Worm (Caenorhabditis elegans) whole organism, late embryonic: Measurements from ENCODE around the gene F14D7.9.

Experiments
- C08G9.2 ChIP-seq: sonication (generic microtip); optimal IDR thresholded peaks from 2 replicates; lab custom pipeline; 2016; ENCODE audit warnings: mild to moderate bottlenecking, missing genetic modification characterization, moderate library complexity, missing compliant biosample characterization
- C38D4.7 ChIP-seq: fragments of 200-800 bp; sonication (Bioruptor generic); optimal IDR thresholded peaks from 2 replicates; lab custom pipeline; 2018; ENCODE audit warnings: mild to moderate bottlenecking, missing genetic modification characterization, moderate library complexity, missing compliant biosample characterization
- F13H6.1 ChIP-seq: sonication (generic microtip); optimal IDR thresholded peaks from 2 replicates; lab custom pipeline; 2016; ENCODE audit warnings: missing genetic modification characterization, missing compliant biosample characterization
- K02D7.2 ChIP-seq: sonication (generic microtip); optimal IDR thresholded peaks from 2 replicates; lab custom pipeline; 2017; ENCODE audit warnings: mild to moderate bottlenecking, missing genetic modification characterization, missing compliant biosample characterization
- K09A11.1 ChIP-seq: sonication (generic microtip); optimal IDR thresholded peaks from 2 replicates; lab custom pipeline; 2017; ENCODE audit warnings: antibody characterized with exemption, mild to moderate bottlenecking, missing genetic modification characterization, missing compliant biosample characterization; ENCODE audit not compliant: insufficient read depth
- Y22D7AL.16 ChIP-seq: sonication (generic microtip); optimal IDR thresholded peaks from 2 replicates; lab custom pipeline; 2016; ENCODE audit warnings: missing genetic modification characterization, missing compliant biosample characterization
- ahr-1 ChIP-seq: sonication (generic microtip); optimal IDR thresholded peaks from 2 replicates; lab custom pipeline; 2016; ENCODE audit warnings: missing genetic modification characterization, missing compliant biosample characterization
- ama-1 ChIP-seq: fragments of 150-350 bp; optimal IDR thresholded peaks from 2 replicates; lab custom pipeline; 2014
- ceh-45 ChIP-seq: fragments of 200-800 bp; sonication (Bioruptor generic); IDR thresholded peaks from 2 replicates; pipeline ENCODE4 v1.3.6; 2022; ENCODE audit warnings: missing genetic modification reagents, missing genetic modification characterization, missing compliant biosample characterization
- ceh-6 ChIP-seq: fragments of 200-800 bp; sonication (Bioruptor generic); optimal IDR thresholded peaks from 2 replicates; lab custom pipeline; 2018; ENCODE audit warnings: mild to moderate bottlenecking, missing genetic modification characterization, missing compliant biosample characterization
- ceh-9 ChIP-seq: sonication (generic microtip); optimal IDR thresholded peaks from 2 replicates; lab custom pipeline; 2016; ENCODE audit warnings: mild to moderate bottlenecking, missing genetic modification characterization, inconsistent platforms, missing compliant biosample characterization
- che-1 ChIP-seq: sonication (generic microtip); optimal IDR thresholded peaks from 2 replicates; lab custom pipeline; 2016; ENCODE audit warnings: mild to moderate bottlenecking, missing genetic modification characterization, missing compliant biosample characterization
- dmd-4 ChIP-seq: sonication (generic microtip); optimal IDR thresholded peaks from 2 replicates; lab custom pipeline; 2016; ENCODE audit warnings: borderline replicate concordance, missing genetic modification characterization, missing compliant biosample characterization
- elt-2 ChIP-seq: sonication (generic microtip); optimal IDR thresholded peaks from 2 replicates; lab custom pipeline; 2016; ENCODE audit warnings: missing genetic modification reagents, missing genetic modification characterization, missing compliant biosample characterization
- elt-4 ChIP-seq: sonication (generic microtip); optimal IDR thresholded peaks from 2 replicates; lab custom pipeline; 2016; ENCODE audit warnings: missing genetic modification characterization, missing compliant biosample characterization
- ets-4 ChIP-seq: sonication (generic microtip); optimal IDR thresholded peaks from 2 replicates; lab custom pipeline; 2016; ENCODE audit warnings: missing genetic modification characterization, missing compliant biosample characterization
- fkh-10 ChIP-seq: fragments of 150-350 bp; optimal IDR thresholded peaks from 2 replicates; lab custom pipeline; 2014; ENCODE audit warnings: missing biosample characterization, missing genetic modification reagents, missing genetic modification characterization
- gmeb-2 ChIP-seq: sonication (generic microtip); optimal IDR thresholded peaks from 2 replicates; lab custom pipeline; 2016; ENCODE audit warnings: missing genetic modification characterization, inconsistent platforms, missing compliant biosample characterization
- hlh-15 ChIP-seq: sonication (generic microtip); optimal IDR thresholded peaks from 2 replicates; lab custom pipeline; 2016; ENCODE audit warnings: missing genetic modification characterization, missing compliant biosample characterization
- madf-2 ChIP-seq: sonication (generic microtip); optimal IDR thresholded peaks from 2 replicates; lab custom pipeline; 2017; ENCODE audit warnings: missing genetic modification characterization, missing compliant biosample characterization
- nhr-11 ChIP-seq: fragments of 150-350 bp; optimal IDR thresholded peaks from 2 replicates; lab custom pipeline; 2014; ENCODE audit warnings: missing biosample characterization, missing genetic modification characterization
- nhr-232 ChIP-seq: sonication (generic microtip); optimal IDR thresholded peaks from 2 replicates; lab custom pipeline; 2016; ENCODE audit warnings: missing genetic modification characterization, missing compliant biosample characterization
- npax-4 ChIP-seq: sonication (generic microtip); optimal IDR thresholded peaks from 2 replicates; lab custom pipeline; 2016; ENCODE audit warnings: missing genetic modification characterization, missing compliant biosample characterization
- odd-2 ChIP-seq: sonication (generic microtip); optimal IDR thresholded peaks from 2 replicates; lab custom pipeline; 2017; ENCODE audit warnings: antibody characterized with exemption, mild to moderate bottlenecking, missing genetic modification characterization, missing compliant biosample characterization
- pag-3 ChIP-seq: sonication (generic microtip); optimal IDR thresholded peaks from 2 replicates; lab custom pipeline; 2016; ENCODE audit warnings: missing compliant biosample characterization, missing genetic modification characterization, borderline replicate concordance
- pax-1 ChIP-seq: fragments of 150-350 bp; optimal IDR thresholded peaks from 2 replicates; lab custom pipeline; 2014; ENCODE audit warnings: missing biosample characterization, missing genetic modification characterization
- pha-2 ChIP-seq: sonication (generic microtip); optimal IDR thresholded peaks from 2 replicates; lab custom pipeline; 2017; ENCODE audit warnings: mild to moderate bottlenecking, missing genetic modification characterization, missing compliant biosample characterization
- pqm-1 ChIP-seq: sonication (generic microtip); optimal IDR thresholded peaks from 2 replicates; lab custom pipeline; 2016; ENCODE audit warnings: missing genetic modification characterization, missing compliant biosample characterization
- pros-1 ChIP-seq: fragments of 150-350 bp; optimal IDR thresholded peaks from 2 replicates; lab custom pipeline; 2014; ENCODE audit warnings: missing biosample characterization, missing genetic modification reagents, missing genetic modification characterization
- rnt-1 ChIP-seq: sonication (generic microtip); optimal IDR thresholded peaks from 2 replicates; lab custom pipeline; 2016; ENCODE audit warnings: missing genetic modification characterization, missing compliant biosample characterization
- sdc-2 ChIP-seq: sonication (generic microtip); optimal IDR thresholded peaks from 2 replicates; lab custom pipeline; 2016; ENCODE audit warnings: missing genotype, missing genetic modification characterization, missing compliant biosample characterization
- sox-4 ChIP-seq: sonication (generic microtip); optimal IDR thresholded peaks from 2 replicates; lab custom pipeline; 2017; ENCODE audit warnings: mild to moderate bottlenecking, missing genetic modification characterization, inconsistent platforms, missing compliant biosample characterization
- tbx-2 ChIP-seq: sonication (generic microtip); optimal IDR thresholded peaks from 2 replicates; lab custom pipeline; 2016; ENCODE audit warnings: missing genetic modification characterization, missing compliant biosample characterization
- tbx-7 ChIP-seq: sonication (generic microtip); optimal IDR thresholded peaks from 2 replicates; lab custom pipeline; 2016; ENCODE audit warnings: missing genotype, missing genetic modification characterization, missing compliant biosample characterization
- ttx-3 ChIP-seq: sonication (generic microtip); optimal IDR thresholded peaks from 2 replicates; lab custom pipeline; 2016; ENCODE audit warnings: missing genetic modification reagents, missing genetic modification characterization, missing compliant biosample characterization
- unc-42 ChIP-seq: sonication (generic microtip); optimal IDR thresholded peaks from 2 replicates; lab custom pipeline; 2016; ENCODE audit warnings: missing genotype, missing genetic modification characterization, missing compliant biosample characterization
- unc-86 ChIP-seq: sonication (generic microtip); optimal IDR thresholded peaks from 2 replicates; lab custom pipeline; 2016; ENCODE audit warnings: missing genetic modification characterization, missing compliant biosample characterization
- zip-5 ChIP-seq: sonication (generic microtip); optimal IDR thresholded peaks from 2 replicates; lab custom pipeline; 2016; ENCODE audit warnings: missing genetic modification characterization, missing compliant biosample characterization

F14D7.9 gene

ce11 chrV:14290636-14291035 is 3.9 kb upstream of the F14D7.9 start, which contains the start of gene F14D7.18:
F14D7.18 (minus strand) TSS chrV:14290736.
- TF ChIP-seq ttx-3 (tag; lab: Kevin White, UChicago) (no peak), K02D7.2 (no peak), che-1 (tag; lab: Kevin White, UChicago) (no peak), ceh-45 (no peak), pax-1 (tag; lab: Kevin White, UChicago) (no peak), unc-42 (tag; lab: Kevin White, UChicago) (no peak), nhr-232 (no peak), npax-4 (tag; lab: Kevin White, UChicago) (no peak), elt-4 (tag; lab: Kevin White, UChicago) (no peak), pros-1 (no peak), K09A11.1 (no peak), fkh-10 (GFP tag; lab: Kevin White, UChicago) (no peak), sox-4 (tag; lab: Kevin White, UChicago) (no peak), nhr-11 (tag; lab: Kevin White, UChicago) (no peak)
- TF ChIP-seq, all 69 proteins: peak for 0

- no peak for TF ChIP-seq ahr-1 (tag; lab: Kevin White, UChicago)
- TF ChIP-seq ama-1 (lab: Kevin White, UChicago) = no peak
- TF ChIP-seq pag-3 (tag; lab: Kevin White, UChicago) = no peak
- TF ChIP-seq C08G9.2 (tag; lab: Kevin White, UChicago) = no peak
- TF ChIP-seq hlh-15 (tag; lab: Kevin White, UChicago) = no peak
- TF ChIP-seq dmd-4 (tag; lab: Kevin White, UChicago) = no peak
- no peak for TF ChIP-seq madf-2 (tag; lab: Kevin White, UChicago)
- no peak for TF ChIP-seq tbx-7
- no peak for TF ChIP-seq C38D4.7 (GFP tag; lab: Kevin White, UChicago)
These were observed 765 bp upstream of the F14D7.9 start, which contains the start of gene F14D7.2 for ce11 chrV:14293667-14294194. F14D7.2 (minus strand) TSS chrV:14293717.

- TF ChIP-seq tbx-2 (tag; lab: Kevin White, UChicago) = no peak
- TF ChIP-seq npax-4 (tag; lab: Kevin White, UChicago) = no peak
- TF ChIP-seq ttx-3 (tag; lab: Kevin White, UChicago) = no peak
- TF ChIP-seq ceh-9 (tag; lab: Kevin White, UChicago) = no peak
- no peak for TF ChIP-seq sdc-2 (tag; lab: Kevin White, UChicago)
- TF ChIP-seq gmeb-2 (tag; lab: Kevin White, UChicago) = no peak
- TF ChIP-seq Y22D7AL.16 = no peak
- no peak for TF ChIP-seq ceh-6 (GFP tag; lab: Kevin White, UChicago)
- no peak for TF ChIP-seq unc-86
- no peak for TF ChIP-seq elt-2 (tag; lab: Kevin White, UChicago)
- TF ChIP-seq hlh-15 (tag; lab: Kevin White, UChicago) = no peak
- no peak for TF ChIP-seq pqm-1 (tag; lab: Kevin White, UChicago)
- no peak for TF ChIP-seq odd-2
- no peak for TF ChIP-seq zip-5 (tag; lab: Kevin White, UChicago)
- no peak for TF ChIP-seq fkh-10 (GFP tag; lab: Kevin White, UChicago)
- no peak for TF ChIP-seq pha-2 (tag; lab: Kevin White, UChicago)
- no peak for TF ChIP-seq ets-4 (tag; lab: Kevin White, UChicago)
- TF ChIP-seq, all 69 proteins: peak for 0
These were observed 2.0 kb downstream of the F14D7.9 start, which contains the start of gene F14D7.3 for ce11 chrV:14296499-14296898. F14D7.3 (plus strand) TSS chrV:14296799.

ce11 chrV:14299569-14300064 is 5.1 kb downstream of the F14D7.9 start, which contains the start of the genes spig-3 and F14D7.12:
spig-3 (minus strand) TSS chrV:14299669.
F14D7.12 (plus strand) TSS chrV:14300014.
- no peak for TF ChIP-seq rnt-1
- TF ChIP-seq F13H6.1 (tag; lab: Kevin White, UChicago) = no peak
- TF ChIP-seq, all 69 proteins: peak for 0
